Fruit fly (Drosophila melanogaster) whole organism, adult: ENCODE results near the gene Hcf.

ENCODE experiments used
- CG11617 ChIP-seq: fragments of 200-800 bp; sonication (Bioruptor generic); optimal IDR thresholded peaks from 2 replicates; lab custom pipeline; 2017; ENCODE audit warnings: mild to moderate bottlenecking, missing biosample characterization, missing genetic modification reagents, missing genetic modification characterization
- CG12768 ChIP-seq: fragments of 200-800 bp; sonication (Bioruptor generic); optimal IDR thresholded peaks from 2 replicates; lab custom pipeline; 2017; ENCODE audit warnings: missing biosample characterization, missing genetic modification characterization, mild to moderate bottlenecking, moderate library complexity, missing genetic modification reagents
- CG14711 ChIP-seq: fragments of 200-800 bp; sonication (Bioruptor generic); optimal IDR thresholded peaks from 2 replicates; lab custom pipeline; 2018; ENCODE audit warnings: missing biosample characterization, mild to moderate bottlenecking, missing genetic modification characterization, moderate library complexity
- CG1620 ChIP-seq: fragments of 200-800 bp; sonication (Bioruptor generic); optimal IDR thresholded peaks from 2 replicates; lab custom pipeline; 2016; ENCODE audit warnings: missing biosample characterization, missing genetic modification characterization
- CG33017 ChIP-seq: fragments of 200-800 bp; sonication (Bioruptor generic); optimal IDR thresholded peaks from 2 replicates; lab custom pipeline; 2018; ENCODE audit warnings: missing biosample characterization, mild to moderate bottlenecking, missing genetic modification characterization, moderate library complexity
- CG5204 ChIP-seq: fragments of 200-800 bp; sonication (Bioruptor generic); optimal IDR thresholded peaks from 2 replicates; lab custom pipeline; 2016; ENCODE audit warnings: missing biosample characterization, missing genetic modification characterization
- CG7045 ChIP-seq: fragments of 200-800 bp; sonication (Bioruptor generic); optimal IDR thresholded peaks from 2 replicates; lab custom pipeline; 2017; ENCODE audit warnings: missing biosample characterization, mild to moderate bottlenecking, missing genetic modification characterization
- CG7101 ChIP-seq: fragments of 200-800 bp; sonication (Bioruptor generic); optimal IDR thresholded peaks from 2 replicates; lab custom pipeline; 2018; ENCODE audit warnings: missing biosample characterization, mild to moderate bottlenecking, missing genetic modification characterization, moderate library complexity
- Clk ChIP-seq: fragments of 200-800 bp; sonication (Bioruptor generic); optimal IDR thresholded peaks from 2 replicates; lab custom pipeline; 2017; ENCODE audit warnings: missing biosample characterization, missing genetic modification characterization
- Crg-1 ChIP-seq: fragments of 200-800 bp; sonication (Bioruptor generic); optimal IDR thresholded peaks from 2 replicates; lab custom pipeline; 2016; ENCODE audit warnings: missing biosample characterization, missing genetic modification characterization
- Hr96 ChIP-seq: fragments of 200-800 bp; sonication (Bioruptor generic); optimal IDR thresholded peaks from 2 replicates; lab custom pipeline; 2016; ENCODE audit warnings: missing biosample characterization, missing genetic modification characterization
- Mnt ChIP-seq: fragments of 200-800 bp; sonication (Bioruptor generic); optimal IDR thresholded peaks from 2 replicates; lab custom pipeline; 2016; ENCODE audit warnings: missing biosample characterization, mild to moderate bottlenecking, missing genetic modification characterization
- bab1 ChIP-seq: fragments of 200-800 bp; sonication (Bioruptor generic); optimal IDR thresholded peaks from 3 replicates; lab custom pipeline; 2019; ENCODE audit warnings: missing biosample characterization, mild to moderate bottlenecking, missing genetic modification characterization, moderate library complexity
- cic ChIP-seq: fragments of 200-800 bp; sonication (Bioruptor generic); optimal IDR thresholded peaks from 2 replicates; lab custom pipeline; 2017; ENCODE audit warnings: missing biosample characterization, mild to moderate bottlenecking, missing genetic modification characterization, moderate library complexity
- cnc ChIP-seq, 2 experiments: fragments of >200 bp; optimal IDR thresholded peaks; 2 replicates each; lab custom pipeline; 2017
- kay ChIP-seq: fragments of 200-800 bp; sonication (Bioruptor generic); peaks from one replicate; lab custom pipeline; 2016; ENCODE audit warnings: missing biosample characterization, missing genetic modification characterization, borderline replicate concordance
- ovo ChIP-seq: fragments of 200-800 bp; sonication (Bioruptor generic); optimal IDR thresholded peaks from 2 replicates; lab custom pipeline; 2016; ENCODE audit warnings: missing biosample characterization, missing genetic modification characterization
- pad ChIP-seq: fragments of 200-800 bp; sonication (Bioruptor generic); optimal IDR thresholded peaks from 3 replicates; lab custom pipeline; 2017; ENCODE audit warnings: missing biosample characterization, missing genetic modification characterization, mild to moderate bottlenecking, moderate library complexity, missing genetic modification reagents
- tj ChIP-seq: fragments of 200-800 bp; sonication (Bioruptor generic); optimal IDR thresholded peaks from 3 replicates; lab custom pipeline; 2017; ENCODE audit warnings: missing biosample characterization, mild to moderate bottlenecking, missing genetic modification characterization, moderate library complexity
- toe ChIP-seq: fragments of 200-800 bp; sonication (Bioruptor generic); optimal IDR thresholded peaks from 2 replicates; lab custom pipeline; 2016; ENCODE audit warnings: missing biosample characterization, missing genetic modification characterization

The Hcf gene

dm6 chr4:395505-395868, 35.7 kb downstream of the Hcf start, which contains the start of gene dati:
Gene dati, minus strand, starts transcription at chr4:395605.
- TF ChIP-seq cnc (optimal IDR thresholded peaks at IDR 0.05; lab: Kevin White, UChicago) (no peak), CG12768 (GFP tag; lab: Kevin White, UChicago) (no peak), kay (GFP tag; lab: Kevin White, UChicago) (no peak), Mnt (GFP tag; lab: Kevin White, UChicago) (no peak), CG5204 (GFP tag; lab: Kevin White, UChicago) (no peak), pad (GFP tag; lab: Kevin White, UChicago) (no peak), toe (GFP tag; lab: Kevin White, UChicago) (no peak), CG7101 (no peak), tj (GFP tag; lab: Kevin White, UChicago) (no peak), CG33017 (tag; lab: Kevin White, UChicago) (no peak), bab1 (GFP tag; lab: Kevin White, UChicago) (no peak), ovo (no peak), Hr96 (no peak), Clk (GFP tag; lab: Kevin White, UChicago) (no peak)

- TF ChIP-seq bab1 (GFP tag; lab: Kevin White, UChicago) (no peak), CG7101 (no peak), kay (GFP tag; lab: Kevin White, UChicago) (no peak), Hr96 (no peak), tj (GFP tag; lab: Kevin White, UChicago) (no peak), Clk (GFP tag; lab: Kevin White, UChicago) (no peak), CG14711 (tag; lab: Kevin White, UChicago) (no peak), cic (GFP tag; lab: Kevin White, UChicago) (no peak), Mnt (GFP tag; lab: Kevin White, UChicago) (no peak), CG5204 (GFP tag; lab: Kevin White, UChicago) (no peak)
These were observed 36.3 kb downstream of the Hcf start for dm6 chr4:395869-396568.

dm6 chr4:398555-398954, 38.8 kb downstream of the Hcf start:
- TF ChIP-seq CG33017 (tag; lab: Kevin White, UChicago) (no peak), cnc (optimal IDR thresholded peaks at IDR 0.05; lab: Kevin White, UChicago) (no peak), Hr96 (no peak), pad (GFP tag; lab: Kevin White, UChicago) (no peak), CG12768 (GFP tag; lab: Kevin White, UChicago) (no peak), CG14711 (tag; lab: Kevin White, UChicago) (no peak), CG11617 (GFP tag; lab: Kevin White, UChicago) (no peak), toe (GFP tag; lab: Kevin White, UChicago) (no peak), CG5204 (GFP tag; lab: Kevin White, UChicago) (no peak), Mnt (GFP tag; lab: Kevin White, UChicago) (no peak), tj (GFP tag; lab: Kevin White, UChicago) (no peak), kay (GFP tag; lab: Kevin White, UChicago) (no peak), CG7101 (no peak), CG7045 (GFP tag; lab: Kevin White, UChicago) (no peak)

- TF ChIP-seq kay (GFP tag; lab: Kevin White, UChicago), result peak; percentile 46
- no peak for TF ChIP-seq Clk (GFP tag; lab: Kevin White, UChicago)
These were observed 43.3 kb downstream of the Hcf start for dm6 chr4:402928-403575.

- TF ChIP-seq kay (GFP tag; lab: Kevin White, UChicago) (peak; percentile 61), CG12768 (GFP tag; lab: Kevin White, UChicago) (no peak), CG1620 (GFP tag; lab: Kevin White, UChicago) (no peak), ovo (no peak), pad (GFP tag; lab: Kevin White, UChicago) (peak; percentile 3), Clk (GFP tag; lab: Kevin White, UChicago) (no peak), CG5204 (GFP tag; lab: Kevin White, UChicago) (no peak), bab1 (GFP tag; lab: Kevin White, UChicago) (no peak)
These were observed 44.6 kb downstream of the Hcf start for dm6 chr4:404325-404724.

- no peak for TF ChIP-seq pad (GFP tag; lab: Kevin White, UChicago)
- no peak for TF ChIP-seq tj (GFP tag; lab: Kevin White, UChicago)
- no peak for TF ChIP-seq CG14711 (tag; lab: Kevin White, UChicago)
- TF ChIP-seq CG5204 (GFP tag; lab: Kevin White, UChicago), result no peak
- TF ChIP-seq Mnt (GFP tag; lab: Kevin White, UChicago), result no peak
- no peak for TF ChIP-seq CG11617 (GFP tag; lab: Kevin White, UChicago)
These were observed 45.5 kb downstream of the Hcf start for dm6 chr4:405225-405624.

- no peak for TF ChIP-seq Clk (GFP tag; lab: Kevin White, UChicago)
- TF ChIP-seq CG12768 (GFP tag; lab: Kevin White, UChicago), result no peak
- no peak for TF ChIP-seq Crg-1 (GFP tag; lab: Kevin White, UChicago)
- no peak for TF ChIP-seq CG7045 (GFP tag; lab: Kevin White, UChicago)
- TF ChIP-seq CG5204 (GFP tag; lab: Kevin White, UChicago), result no peak
- no peak for TF ChIP-seq cnc (optimal IDR thresholded peaks at IDR 0.05; lab: Kevin White, UChicago)
- no peak for TF ChIP-seq cic (GFP tag; lab: Kevin White, UChicago)
- TF ChIP-seq Mnt (GFP tag; lab: Kevin White, UChicago), result no peak
- TF ChIP-seq tj (GFP tag; lab: Kevin White, UChicago), result no peak
- TF ChIP-seq CG33017 (tag; lab: Kevin White, UChicago), result no peak
- TF ChIP-seq pad (GFP tag; lab: Kevin White, UChicago), result no peak
- no peak for TF ChIP-seq CG1620 (GFP tag; lab: Kevin White, UChicago)
- TF ChIP-seq CG7101, result no peak
- TF ChIP-seq kay (GFP tag; lab: Kevin White, UChicago), result no peak
These were observed 46.6 kb downstream of the Hcf start for dm6 chr4:406330-406729.
